Fruit fly (Drosophila melanogaster) whole organism, adult: ENCODE data around the gene LPCAT.

Experiments
- CG11617 ChIP-seq: fragments of 200-800 bp; sonication (Bioruptor generic); optimal IDR thresholded peaks from 2 replicates; lab custom pipeline; 2017; ENCODE audit warnings: mild to moderate bottlenecking, missing biosample characterization, missing genetic modification reagents, missing genetic modification characterization
- CG12768 ChIP-seq: fragments of 200-800 bp; sonication (Bioruptor generic); optimal IDR thresholded peaks from 2 replicates; lab custom pipeline; 2017; ENCODE audit warnings: missing biosample characterization, missing genetic modification characterization, mild to moderate bottlenecking, moderate library complexity, missing genetic modification reagents
- CG14711 ChIP-seq: fragments of 200-800 bp; sonication (Bioruptor generic); optimal IDR thresholded peaks from 2 replicates; lab custom pipeline; 2018; ENCODE audit warnings: missing biosample characterization, mild to moderate bottlenecking, missing genetic modification characterization, moderate library complexity
- CG1620 ChIP-seq: fragments of 200-800 bp; sonication (Bioruptor generic); optimal IDR thresholded peaks from 2 replicates; lab custom pipeline; 2016; ENCODE audit warnings: missing biosample characterization, missing genetic modification characterization
- CG33017 ChIP-seq: fragments of 200-800 bp; sonication (Bioruptor generic); optimal IDR thresholded peaks from 2 replicates; lab custom pipeline; 2018; ENCODE audit warnings: missing biosample characterization, mild to moderate bottlenecking, missing genetic modification characterization, moderate library complexity
- CG5204 ChIP-seq: fragments of 200-800 bp; sonication (Bioruptor generic); optimal IDR thresholded peaks from 2 replicates; lab custom pipeline; 2016; ENCODE audit warnings: missing biosample characterization, missing genetic modification characterization
- CG7045 ChIP-seq: fragments of 200-800 bp; sonication (Bioruptor generic); optimal IDR thresholded peaks from 2 replicates; lab custom pipeline; 2017; ENCODE audit warnings: missing biosample characterization, mild to moderate bottlenecking, missing genetic modification characterization
- CG7101 ChIP-seq: fragments of 200-800 bp; sonication (Bioruptor generic); optimal IDR thresholded peaks from 2 replicates; lab custom pipeline; 2018; ENCODE audit warnings: missing biosample characterization, mild to moderate bottlenecking, missing genetic modification characterization, moderate library complexity
- Clk ChIP-seq: fragments of 200-800 bp; sonication (Bioruptor generic); optimal IDR thresholded peaks from 2 replicates; lab custom pipeline; 2017; ENCODE audit warnings: missing biosample characterization, missing genetic modification characterization
- Crg-1 ChIP-seq: fragments of 200-800 bp; sonication (Bioruptor generic); optimal IDR thresholded peaks from 2 replicates; lab custom pipeline; 2016; ENCODE audit warnings: missing biosample characterization, missing genetic modification characterization
- Hr96 ChIP-seq: fragments of 200-800 bp; sonication (Bioruptor generic); optimal IDR thresholded peaks from 2 replicates; lab custom pipeline; 2016; ENCODE audit warnings: missing biosample characterization, missing genetic modification characterization
- Mnt ChIP-seq: fragments of 200-800 bp; sonication (Bioruptor generic); optimal IDR thresholded peaks from 2 replicates; lab custom pipeline; 2016; ENCODE audit warnings: missing biosample characterization, mild to moderate bottlenecking, missing genetic modification characterization
- bab1 ChIP-seq: fragments of 200-800 bp; sonication (Bioruptor generic); optimal IDR thresholded peaks from 3 replicates; lab custom pipeline; 2019; ENCODE audit warnings: missing biosample characterization, mild to moderate bottlenecking, missing genetic modification characterization, moderate library complexity
- cic ChIP-seq: fragments of 200-800 bp; sonication (Bioruptor generic); optimal IDR thresholded peaks from 2 replicates; lab custom pipeline; 2017; ENCODE audit warnings: missing biosample characterization, mild to moderate bottlenecking, missing genetic modification characterization, moderate library complexity
- cnc ChIP-seq, 2 experiments: fragments of >200 bp; optimal IDR thresholded peaks; 2 replicates each; lab custom pipeline; 2017
- kay ChIP-seq: fragments of 200-800 bp; sonication (Bioruptor generic); peaks from one replicate; lab custom pipeline; 2016; ENCODE audit warnings: missing biosample characterization, missing genetic modification characterization, borderline replicate concordance
- ovo ChIP-seq: fragments of 200-800 bp; sonication (Bioruptor generic); optimal IDR thresholded peaks from 2 replicates; lab custom pipeline; 2016; ENCODE audit warnings: missing biosample characterization, missing genetic modification characterization
- pad ChIP-seq: fragments of 200-800 bp; sonication (Bioruptor generic); optimal IDR thresholded peaks from 3 replicates; lab custom pipeline; 2017; ENCODE audit warnings: missing biosample characterization, missing genetic modification characterization, mild to moderate bottlenecking, moderate library complexity, missing genetic modification reagents
- tj ChIP-seq: fragments of 200-800 bp; sonication (Bioruptor generic); optimal IDR thresholded peaks from 3 replicates; lab custom pipeline; 2017; ENCODE audit warnings: missing biosample characterization, mild to moderate bottlenecking, missing genetic modification characterization, moderate library complexity
- toe ChIP-seq: fragments of 200-800 bp; sonication (Bioruptor generic); optimal IDR thresholded peaks from 2 replicates; lab custom pipeline; 2016; ENCODE audit warnings: missing biosample characterization, missing genetic modification characterization

Gene LPCAT

dm6 chrX:9600818-9601732, 21.3 kb upstream of the LPCAT start, which contains the start of gene Gga:
Gga (plus strand) TSS chrX:9601030.
- peak; percentile 42 for TF ChIP-seq bab1 (GFP tag; lab: Kevin White, UChicago)
- peak; percentile 1 for TF ChIP-seq Crg-1 (GFP tag; lab: Kevin White, UChicago)
- no peak for TF ChIP-seq Hr96 (GFP tag; lab: Kevin White, UChicago)
- no peak for TF ChIP-seq cnc (optimal IDR thresholded peaks at IDR 0.05; lab: Kevin White, UChicago)
- no peak for TF ChIP-seq CG33017 (tag; lab: Kevin White, UChicago)
- peak; percentile 7 for TF ChIP-seq Mnt (GFP tag; lab: Kevin White, UChicago)
- peak; percentile 62 for TF ChIP-seq pad
- peak; percentile 21 for TF ChIP-seq CG1620 (GFP tag; lab: Kevin White, UChicago)
- TF ChIP-seq CG11617 (GFP tag; lab: Kevin White, UChicago), result peak; percentile 4
- TF ChIP-seq ovo, result peak; percentile 92
- TF ChIP-seq cic (GFP tag; lab: Kevin White, UChicago), result no peak
- TF ChIP-seq CG7101 (tag; lab: Kevin White, UChicago), result peak; percentile 19

dm6 chrX:9600083-9600817, 20.5 kb upstream of the LPCAT start:
- TF ChIP-seq CG5204 (no peak), CG7045 (GFP tag; lab: Kevin White, UChicago) (peak; percentile 61), toe (peak; percentile 22), Mnt (GFP tag; lab: Kevin White, UChicago) (peak; percentile 80), CG14711 (tag; lab: Kevin White, UChicago) (peak; percentile 49), CG11617 (GFP tag; lab: Kevin White, UChicago) (peak; percentile 47), CG7101 (tag; lab: Kevin White, UChicago) (peak; percentile 39), CG12768 (peak; percentile 8), ovo (no peak), CG33017 (tag; lab: Kevin White, UChicago) (peak; percentile 31), Clk (GFP tag; lab: Kevin White, UChicago) (no peak), Crg-1 (GFP tag; lab: Kevin White, UChicago) (no peak), cnc (optimal IDR thresholded peaks at IDR 0.05; lab: Kevin White, UChicago) (no peak), CG1620 (GFP tag; lab: Kevin White, UChicago) (no peak), cic (GFP tag; lab: Kevin White, UChicago) (no peak), kay (GFP tag; lab: Kevin White, UChicago) (no peak), Hr96 (GFP tag; lab: Kevin White, UChicago) (no peak), bab1 (GFP tag; lab: Kevin White, UChicago) (no peak), tj (GFP tag; lab: Kevin White, UChicago) (peak; percentile 27), pad (no peak)

dm6 chrX:9599158-9600082, 19.6 kb upstream of the LPCAT start:
- TF ChIP-seq Hr96 (GFP tag; lab: Kevin White, UChicago) (no peak), cnc (optimal IDR thresholded peaks at IDR 0.05; lab: Kevin White, UChicago) (no peak), Crg-1 (GFP tag; lab: Kevin White, UChicago) (no peak), Mnt (GFP tag; lab: Kevin White, UChicago) (peak; percentile 44), tj (GFP tag; lab: Kevin White, UChicago) (no peak), toe (no peak), ovo (peak; percentile 96), CG5204 (no peak)

dm6 chrX:9598106-9598505, 18.3 kb upstream of the LPCAT start:
- TF ChIP-seq CG14711 (tag; lab: Kevin White, UChicago) (no peak), CG7045 (GFP tag; lab: Kevin White, UChicago) (no peak), tj (GFP tag; lab: Kevin White, UChicago) (no peak), toe (no peak), CG5204 (no peak), CG33017 (tag; lab: Kevin White, UChicago) (no peak), ovo (no peak), Mnt (GFP tag; lab: Kevin White, UChicago) (no peak), CG11617 (GFP tag; lab: Kevin White, UChicago) (no peak), Hr96 (GFP tag; lab: Kevin White, UChicago) (no peak), pad (no peak), cnc (optimal IDR thresholded peaks at IDR 0.05; lab: Kevin White, UChicago) (no peak), kay (GFP tag; lab: Kevin White, UChicago) (no peak), Clk (GFP tag; lab: Kevin White, UChicago) (no peak)
